Worm (Caenorhabditis elegans) whole organism, L1 larva: ENCODE data around the gene Y64H9A.2.
A peak's percentile ranks its signal among the peaks of the same experiment; 100 is the strongest.

ENCODE experiments used
- C16A3.4 ChIP-seq: fragments of 150-350 bp; optimal IDR thresholded peaks from 2 replicates; lab custom pipeline; 2014; ENCODE audit warnings: missing biosample characterization, missing genetic modification characterization
- F16B12.6 ChIP-seq: fragments of 150-350 bp; optimal IDR thresholded peaks from 2 replicates; lab custom pipeline; 2014; ENCODE audit warnings: missing biosample characterization, missing genetic modification characterization
- alr-1 ChIP-seq: fragments of 200-800 bp; sonication (Bioruptor generic); optimal IDR thresholded peaks from 2 replicates; lab custom pipeline; 2018; ENCODE audit warnings: borderline replicate concordance, mild to moderate bottlenecking, missing genetic modification characterization, missing compliant biosample characterization
- efl-1 ChIP-seq, 4 experiments: fragments of 150-350 bp; optimal IDR thresholded peaks in 3 of 4; peaks in 1 of 4; 1 replicate in 1 of 4; 2 replicates in 3 of 4; lab custom pipeline; 2014; ENCODE audit warnings: missing biosample characterization in 2 of 4, missing genetic modification characterization in 2 of 4, missing genetic modification reagents in 2 of 4
- efl-3 ChIP-seq: fragments of 200-800 bp; sonication (Bioruptor generic); optimal IDR thresholded peaks from 2 replicates; lab custom pipeline; 2018; ENCODE audit warnings: mild to moderate bottlenecking, missing genetic modification characterization, missing compliant biosample characterization
- elt-2 ChIP-seq: sonication (generic microtip); optimal IDR thresholded peaks from 2 replicates; lab custom pipeline; 2016; ENCODE audit warnings: missing genetic modification characterization, mild to moderate bottlenecking, inconsistent platforms, missing compliant biosample characterization, missing genetic modification reagents
- ets-5 ChIP-seq: fragments of 200-800 bp; sonication (Bioruptor generic); IDR thresholded peaks from 2 replicates; pipeline ENCODE4 v1.3.6; 2022; ENCODE audit warnings: missing genetic modification characterization, missing compliant biosample characterization
- fos-1 ChIP-seq: fragments of 150-350 bp; optimal IDR thresholded peaks from 2 replicates; lab custom pipeline; 2014; ENCODE audit warnings: missing biosample characterization, missing genetic modification characterization
- grh-1 ChIP-seq: fragments of 200-800 bp; sonication (Bioruptor generic); IDR thresholded peaks from 2 replicates; pipeline ENCODE4 v1.3.6; 2022; ENCODE audit warnings: missing genetic modification reagents, missing genetic modification characterization, missing compliant biosample characterization
- lin-14 ChIP-seq: fragments of 200-800 bp; sonication (Bioruptor generic); optimal IDR thresholded peaks from 2 replicates; lab custom pipeline; 2018; ENCODE audit warnings: mild to moderate bottlenecking, missing genetic modification characterization, moderate library complexity, missing compliant biosample characterization
- lin-15B ChIP-seq: fragments of 150-350 bp; sonication (generic microtip); optimal IDR thresholded peaks from 3 replicates; lab custom pipeline; 2014; ENCODE audit warnings: missing biosample characterization, missing genetic modification characterization
- lir-3 ChIP-seq: sonication (generic microtip); optimal IDR thresholded peaks from 2 replicates; lab custom pipeline; 2016; ENCODE audit warnings: mild to moderate bottlenecking, missing genetic modification characterization, moderate library complexity, missing compliant biosample characterization; ENCODE audit not compliant: poor library complexity
- mef-2 ChIP-seq: fragments of 150-350 bp; optimal IDR thresholded peaks from 2 replicates; lab custom pipeline; 2014; ENCODE audit warnings: missing biosample characterization, missing genetic modification characterization
- mep-1 ChIP-seq: fragments of 150-350 bp; optimal IDR thresholded peaks from 2 replicates; lab custom pipeline; 2014; ENCODE audit warnings: missing biosample characterization, missing genetic modification characterization
- nhr-12 ChIP-seq: sonication (generic microtip); optimal IDR thresholded peaks from 2 replicates; lab custom pipeline; 2017; ENCODE audit warnings: missing biosample characterization, missing genetic modification characterization
- nhr-19 ChIP-seq: fragments of 200-800 bp; sonication (Bioruptor generic); conservative IDR thresholded peaks from 2 replicates; pipeline ENCODE4 v1.3.6; 2022; ENCODE audit warnings: missing genetic modification characterization, missing compliant biosample characterization
- nhr-237 ChIP-seq: fragments of 150-350 bp; optimal IDR thresholded peaks from 2 replicates; lab custom pipeline; 2014; ENCODE audit warnings: missing biosample characterization, missing genetic modification characterization
- nhr-76 ChIP-seq: sonication (generic microtip); optimal IDR thresholded peaks from 2 replicates; lab custom pipeline; 2017; ENCODE audit warnings: missing biosample characterization, missing genetic modification characterization
- nhr-85 ChIP-seq: sonication (generic microtip); peaks from one replicate; lab custom pipeline; 2016; ENCODE audit warnings: missing genetic modification characterization, inconsistent platforms, missing compliant biosample characterization
- nhr-90 ChIP-seq: sonication (generic microtip); optimal IDR thresholded peaks from 2 replicates; lab custom pipeline; 2016; ENCODE audit warnings: mild to moderate bottlenecking, missing genetic modification characterization, missing compliant biosample characterization; ENCODE audit not compliant: poor library complexity
- rnt-1 ChIP-seq: sonication (generic microtip); optimal IDR thresholded peaks from 2 replicates; lab custom pipeline; 2016; ENCODE audit warnings: mild to moderate bottlenecking, missing genetic modification characterization, moderate library complexity, missing compliant biosample characterization
- skn-1 ChIP-seq: fragments of 150-350 bp; optimal IDR thresholded peaks from 2 replicates; lab custom pipeline; 2014; ENCODE audit warnings: missing biosample characterization, missing genetic modification characterization
- sptf-1 ChIP-seq: fragments of 150-350 bp; optimal IDR thresholded peaks from 2 replicates; lab custom pipeline; 2014; ENCODE audit warnings: missing biosample characterization, missing genetic modification characterization
- unc-130 ChIP-seq: fragments of 150-350 bp; optimal IDR thresholded peaks from 2 replicates; lab custom pipeline; 2017; ENCODE audit warnings: missing biosample characterization, missing genetic modification characterization, inconsistent platforms
- unc-30 ChIP-seq: sonication (generic microtip); optimal IDR thresholded peaks from 2 replicates; lab custom pipeline; 2017; ENCODE audit warnings: missing biosample characterization, missing genetic modification characterization
- unc-86 ChIP-seq: sonication (generic microtip); optimal IDR thresholded peaks from 2 replicates; lab custom pipeline; 2016; ENCODE audit warnings: missing genetic modification characterization, missing compliant biosample characterization
- zip-4 ChIP-seq: fragments of 200-800 bp; sonication (Bioruptor generic); optimal IDR thresholded peaks from 2 replicates; lab custom pipeline; 2018; ENCODE audit warnings: mild to moderate bottlenecking, missing genetic modification characterization, moderate library complexity, missing compliant biosample characterization
- ztf-4 ChIP-seq: fragments of 150-350 bp; optimal IDR thresholded peaks from 2 replicates; lab custom pipeline; 2014; ENCODE audit warnings: missing biosample characterization, missing genetic modification characterization

Gene Y64H9A.2

DNA sequence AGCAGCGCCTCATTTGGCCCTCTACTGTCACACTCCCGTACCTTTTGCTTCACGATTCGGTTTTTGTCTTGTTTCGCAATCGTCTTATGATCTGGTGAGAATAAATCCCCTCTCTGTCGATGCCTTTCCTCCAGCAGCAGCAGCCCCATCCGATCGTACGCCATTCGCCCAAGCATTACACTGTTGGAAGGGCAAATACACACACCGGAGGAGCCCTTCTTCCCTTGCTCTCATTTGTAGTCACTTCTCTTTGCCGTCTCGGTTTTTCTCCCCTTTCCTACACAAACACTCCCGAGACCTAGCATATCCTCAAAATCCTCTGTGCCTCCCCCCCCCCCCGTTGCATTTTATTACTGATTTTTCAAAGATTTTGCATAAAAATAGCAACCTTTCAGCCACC lies 44.9 kb upstream of the Y64H9A.2 start, which contains the start of gene set-30:
Gene set-30, plus strand, starts transcription at position 396 of the 400 bp plus-strand sequence.
- TF ChIP-seq rnt-1 (peak; percentile 17), lin-14 (GFP tag; lab: Kevin White, UChicago) (peak; percentile 25), sptf-1 (tag; lab: Kevin White, UChicago) (no peak), nhr-237 (tag; lab: Kevin White, UChicago) (no peak), fos-1 (no peak), skn-1 (tag; lab: Kevin White, UChicago) (peak; percentile 29), zip-4 (GFP tag; lab: Kevin White, UChicago) (peak; percentile 1), nhr-19 (GFP tag; lab: Robert Waterston, UW) (peak; percentile 18; the same call in 1 of the 2 replicates)

- TF ChIP-seq rnt-1 = peak; percentile 35
- TF ChIP-seq, all 84 proteins: peak for 1; not testable (repeated sequence) for 83
Measured at ce11 chrX:5004306-5004705, 39.5 kb upstream of the Y64H9A.2 start.

- TF ChIP-seq efl-1 (optimal IDR thresholded peaks at IDR 0.05; lab: Kevin White, UChicago) = no peak
- peak in 1 of 2 experiments; percentile 56 for TF ChIP-seq efl-1 (GFP tag; optimal IDR thresholded peaks at IDR 0.05 in 1 of 2; lab: Kevin White, UChicago)
- TF ChIP-seq ztf-4 (tag; lab: Kevin White, UChicago) = no peak
- no peak for TF ChIP-seq lin-14 (GFP tag; lab: Kevin White, UChicago)
Measured at ce11 chrX:5004940-5005339, 38.8 kb upstream of the Y64H9A.2 start, which contains the start of gene hsd-2. TSS of gene hsd-2 (plus strand) at chrX:5005240.

DNA sequence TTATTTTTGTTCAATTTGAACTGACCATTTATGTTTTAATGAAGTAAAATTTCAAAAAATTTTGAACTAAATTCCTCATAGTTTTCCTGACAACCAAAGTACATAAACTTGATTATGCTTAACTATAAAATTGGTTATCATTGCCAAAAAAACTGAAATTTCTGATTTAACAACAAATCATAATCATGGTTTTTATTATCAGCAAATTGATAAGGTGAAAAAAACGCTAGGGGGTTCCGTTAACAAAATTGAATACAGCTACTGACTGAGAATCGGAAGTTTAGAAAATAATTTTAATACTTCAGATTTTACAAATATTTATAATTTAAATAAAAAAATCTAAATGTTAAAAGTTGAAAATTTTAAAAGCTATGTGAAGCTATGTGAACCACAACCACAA lies 36.8 kb upstream of the Y64H9A.2 start:
- TF ChIP-seq elt-2 (tag; lab: Kevin White, UChicago) = peak; percentile 56
- no peak for TF ChIP-seq rnt-1
- TF ChIP-seq efl-3 = no peak
- no peak for TF ChIP-seq mep-1 (tag; lab: Kevin White, UChicago)
- no peak for TF ChIP-seq lir-3

DNA sequence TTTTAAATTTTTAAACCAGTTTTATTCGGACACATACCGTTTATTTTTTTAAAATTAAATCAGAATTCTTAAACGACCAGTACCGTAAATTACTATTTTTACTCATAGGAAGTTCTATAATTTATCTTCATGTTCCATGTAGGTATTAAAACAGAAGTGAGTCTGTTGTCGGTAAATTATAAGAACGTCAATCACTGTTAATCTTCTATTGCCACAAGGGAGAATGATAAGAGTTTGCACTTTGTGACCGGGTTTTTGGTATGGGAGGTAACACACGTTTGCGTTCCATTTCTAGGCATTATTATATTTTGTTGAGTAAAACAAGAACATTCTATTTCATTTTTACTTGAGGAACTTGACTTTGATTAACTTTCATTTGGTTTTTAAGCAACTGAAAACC lies 34.8 kb upstream of the Y64H9A.2 start, which contains the start of gene hsd-3:
Gene hsd-3, plus strand, starts transcription at position 301 of the 400 bp plus-strand sequence.
- no peak for TF ChIP-seq ets-5
- no peak for TF ChIP-seq grh-1
- no peak for TF ChIP-seq nhr-90
- TF ChIP-seq efl-1 (optimal IDR thresholded peaks at IDR 0.05; lab: Kevin White, UChicago) = no peak
- TF ChIP-seq efl-1 (GFP tag; optimal IDR thresholded peaks at IDR 0.05 in 1 of 2; lab: Kevin White, UChicago) = no peak
- no peak for TF ChIP-seq nhr-76 (tag; lab: Kevin White, UChicago)
- TF ChIP-seq nhr-12 (tag; lab: Kevin White, UChicago) = no peak
- TF ChIP-seq lin-15B (tag; lab: Kevin White, UChicago) = no peak
- no peak for TF ChIP-seq C16A3.4 (tag; lab: Kevin White, UChicago)
- no peak for TF ChIP-seq unc-86 (tag; lab: Kevin White, UChicago)
- TF ChIP-seq nhr-85 (tag; lab: Kevin White, UChicago) = no peak
- no peak for TF ChIP-seq mef-2

- TF ChIP-seq elt-2 (tag; lab: Kevin White, UChicago) (peak; percentile 39), ets-5 (no peak)
Measured at ce11 chrX:5013826-5014225, 29.9 kb upstream of the Y64H9A.2 start, which contains the start of gene ZC449.7. TSS of gene ZC449.7 (plus strand) at chrX:5014074.

DNA sequence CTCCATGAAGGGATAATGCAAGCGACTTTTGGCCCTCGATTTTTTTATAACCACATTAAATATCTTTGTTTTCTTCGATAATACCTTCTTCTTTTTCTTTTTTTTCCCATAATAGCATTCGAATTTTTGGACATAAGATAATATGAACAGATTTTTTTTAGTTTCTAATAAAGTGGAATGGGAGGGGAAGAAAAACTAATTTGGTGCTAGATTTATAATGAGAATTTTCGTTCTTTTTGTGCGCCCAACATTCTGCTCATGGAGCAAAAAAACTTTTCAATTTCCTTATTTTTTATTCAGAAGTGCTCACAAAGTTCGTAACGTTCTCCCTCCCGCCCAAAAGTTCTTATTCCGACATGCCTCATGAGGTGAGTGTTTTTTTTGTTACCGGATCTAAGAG lies 28.0 kb upstream of the Y64H9A.2 start, which contains the start of gene ZC449.8:
Gene ZC449.8, plus strand, starts transcription at position 301 of the 400 bp plus-strand sequence.
- TF ChIP-seq mep-1 (tag; lab: Kevin White, UChicago) (no peak), nhr-90 (no peak)
- TF ChIP-seq, all 84 proteins: peak for 0

DNA sequence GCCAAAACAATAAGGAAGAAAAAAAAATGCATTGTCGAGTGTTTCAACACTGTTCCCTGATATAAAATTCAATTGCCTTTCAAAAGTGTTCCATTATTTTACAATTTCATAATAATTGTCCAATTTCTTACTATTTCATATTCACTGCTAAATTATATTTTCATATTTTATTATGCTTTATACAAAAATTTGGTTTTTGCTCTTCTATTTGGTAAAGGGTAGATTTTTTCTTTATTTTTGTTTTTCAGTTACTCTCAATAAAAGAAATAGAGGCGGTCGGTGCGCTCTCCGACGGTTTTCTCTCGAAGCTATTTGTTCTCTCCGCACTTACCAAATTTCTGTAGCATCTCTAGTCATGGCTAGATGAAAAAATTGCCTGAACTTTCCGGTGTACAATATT lies 26.2 kb upstream of the Y64H9A.2 start, which contains the start of gene sek-3:
Gene sek-3, plus strand, starts transcription at position 301 of the 400 bp plus-strand sequence.
- TF ChIP-seq unc-130 (tag; lab: Kevin White, UChicago) (no peak), unc-30 (tag; lab: Kevin White, UChicago) (no peak), ztf-4 (tag; lab: Kevin White, UChicago) (no peak), F16B12.6 (tag; lab: Kevin White, UChicago) (no peak), alr-1 (tag; lab: Kevin White, UChicago) (no peak)
- TF ChIP-seq, all 84 proteins: peak for 0
